Worm (Caenorhabditis elegans) whole organism, L4 larva: Measurements from ENCODE around the gene sri-20.

ENCODE experiments used
- R02D3.7 ChIP-seq: fragments of 150-350 bp; sonication (generic microtip); optimal IDR thresholded peaks from 3 replicates; lab custom pipeline; 2014; ENCODE audit warnings: missing biosample characterization, missing genetic modification characterization
- ama-1 ChIP-seq: fragments of 150-350 bp; optimal IDR thresholded peaks from 2 replicates; lab custom pipeline; 2014; ENCODE audit warnings: inconsistent platforms, mixed read lengths
- ces-1 ChIP-seq: fragments of 150-350 bp; sonication (generic microtip); optimal IDR thresholded peaks from 4 replicates; lab custom pipeline; 2014; ENCODE audit warnings: missing biosample characterization, missing genetic modification reagents, missing genetic modification characterization
- dve-1 ChIP-seq: sonication (generic microtip); optimal IDR thresholded peaks from 2 replicates; lab custom pipeline; 2017; ENCODE audit warnings: antibody characterized with exemption, mild to moderate bottlenecking, missing genetic modification characterization, missing compliant biosample characterization; ENCODE audit not compliant: insufficient read depth
- egl-27 ChIP-seq: sonication (generic microtip); optimal IDR thresholded peaks from 3 replicates; lab custom pipeline; 2017; ENCODE audit warnings: missing biosample characterization, missing genetic modification reagents, missing genetic modification characterization
- hlh-30 ChIP-seq: sonication (generic microtip); optimal IDR thresholded peaks from 2 replicates; lab custom pipeline; 2017; ENCODE audit warnings: antibody characterized with exemption, mild to moderate bottlenecking, missing genetic modification characterization, missing compliant biosample characterization; ENCODE audit not compliant: insufficient read depth
- lin-13 ChIP-seq: fragments of 150-350 bp; optimal IDR thresholded peaks from 2 replicates; lab custom pipeline; 2014; ENCODE audit warnings: missing biosample characterization, missing genetic modification reagents, missing genetic modification characterization
- lin-39 ChIP-seq: fragments of 150-350 bp; optimal IDR thresholded peaks from 2 replicates; lab custom pipeline; 2014; ENCODE audit warnings: missing biosample characterization, missing genetic modification reagents, missing genetic modification characterization
- lsy-2 ChIP-seq, 2 experiments: fragments of 150-350 bp in 1 of 2; sonication (generic microtip) in 1 of 2; optimal IDR thresholded peaks; 2 replicates each; lab custom pipeline; 2014 to 2017; ENCODE audit warnings: missing biosample characterization in 2 of 2, missing genetic modification characterization in 2 of 2
- madf-9 ChIP-seq: fragments of 200-800 bp; sonication (Bioruptor generic); conservative IDR thresholded peaks from 2 replicates; pipeline ENCODE4 v1.3.6; 2022; ENCODE audit warnings: missing genetic modification reagents, missing genetic modification characterization, missing compliant biosample characterization
- snpc-4 ChIP-seq: fragments of 150-350 bp; optimal IDR thresholded peaks from 2 replicates; lab custom pipeline; 2014; ENCODE audit warnings: missing biosample characterization, missing genetic modification characterization
- tag-97 ChIP-seq: fragments of 200-800 bp; sonication (Bioruptor generic); IDR thresholded peaks from 2 replicates; pipeline ENCODE4 v1.3.6; 2022; ENCODE audit warnings: missing genetic modification characterization, missing compliant biosample characterization
- unc-39 ChIP-seq: sonication (generic microtip); optimal IDR thresholded peaks from 2 replicates; lab custom pipeline; 2017; ENCODE audit warnings: missing biosample characterization, missing genetic modification characterization
- unc-62 ChIP-seq, 3 experiments: fragments of 150-350 bp in 1 of 3; sonication (generic microtip); optimal IDR thresholded peaks in 2 of 3; peaks in 1 of 3; 1 replicate in 1 of 3; 2 replicates in 2 of 3; lab custom pipeline; 2014 to 2017; ENCODE audit warnings: missing biosample characterization in 3 of 3, missing genetic modification characterization in 3 of 3, missing genetic modification reagents in 3 of 3, missing genotype in 1 of 3

ce11 chrV:10332012-10332411, 36.3 kb upstream of the sri-20 start, which contains the start of gene crm-1:
- TF ChIP-seq ama-1 (lab: Kevin White, UChicago), result no peak
- TF ChIP-seq lsy-2 (tag; optimal IDR thresholded peaks at IDR 0.05; lab: Kevin White, UChicago), result no peak
- TF ChIP-seq hlh-30 (tag; lab: Kevin White, UChicago), result no peak
- no peak for TF ChIP-seq tag-97 (GFP tag; lab: Robert Waterston, UW)
- TF ChIP-seq dve-1, result no peak
- TF ChIP-seq snpc-4 (tag; lab: Kevin White, UChicago), result no peak
- no peak for TF ChIP-seq lin-39
- no peak for TF ChIP-seq lin-13 (GFP tag; lab: Kevin White, UChicago)
- no peak for TF ChIP-seq unc-39 (tag; lab: Kevin White, UChicago)
- TF ChIP-seq egl-27, result no peak
- TF ChIP-seq unc-62 (GFP tag; optimal IDR thresholded peaks at IDR 0.05 in 1 of 2; lab: Kevin White, UChicago), result no peak
- no peak for TF ChIP-seq unc-62 (tag; optimal IDR thresholded peaks at IDR 0.05; lab: Kevin White, UChicago)
- no peak for TF ChIP-seq madf-9 (GFP tag; lab: Robert Waterston, UW)
- TF ChIP-seq R02D3.7 (tag; lab: Kevin White, UChicago), result no peak
- TF ChIP-seq ces-1 (GFP tag; lab: Kevin White, UChicago), result no peak
